Worm (Caenorhabditis elegans) whole organism, late embryonic: ENCODE results near the gene F36F12.3.

ENCODE experiments used
- ama-1 ChIP-seq: fragments of 150-350 bp; optimal IDR thresholded peaks from 2 replicates; lab custom pipeline; 2014
- ceh-48 ChIP-seq: sonication (generic microtip); optimal IDR thresholded peaks from 2 replicates; lab custom pipeline; 2016; ENCODE audit warnings: missing genetic modification characterization, inconsistent platforms, missing compliant biosample characterization
- elt-4 ChIP-seq: sonication (generic microtip); optimal IDR thresholded peaks from 2 replicates; lab custom pipeline; 2016; ENCODE audit warnings: missing genetic modification characterization, missing compliant biosample characterization
- nhr-11 ChIP-seq: fragments of 150-350 bp; optimal IDR thresholded peaks from 2 replicates; lab custom pipeline; 2014; ENCODE audit warnings: missing biosample characterization, missing genetic modification characterization
- pha-2 ChIP-seq: sonication (generic microtip); optimal IDR thresholded peaks from 2 replicates; lab custom pipeline; 2017; ENCODE audit warnings: mild to moderate bottlenecking, missing genetic modification characterization, missing compliant biosample characterization
- pha-4 ChIP-seq: fragments of 150-350 bp; optimal IDR thresholded peaks from 2 replicates; lab custom pipeline; 2018; ENCODE audit warnings: missing biosample characterization, missing genetic modification reagents, missing genetic modification characterization
- pqm-1 ChIP-seq: sonication (generic microtip); optimal IDR thresholded peaks from 2 replicates; lab custom pipeline; 2016; ENCODE audit warnings: missing genetic modification characterization, missing compliant biosample characterization
- ref-2 ChIP-seq: sonication (generic microtip); optimal IDR thresholded peaks from 2 replicates; lab custom pipeline; 2016; ENCODE audit warnings: missing genetic modification characterization, missing compliant biosample characterization
- sdc-2 ChIP-seq: sonication (generic microtip); optimal IDR thresholded peaks from 2 replicates; lab custom pipeline; 2016; ENCODE audit warnings: missing genotype, missing genetic modification characterization, missing compliant biosample characterization
- zip-5 ChIP-seq: sonication (generic microtip); optimal IDR thresholded peaks from 2 replicates; lab custom pipeline; 2016; ENCODE audit warnings: missing genetic modification characterization, missing compliant biosample characterization

DNA sequence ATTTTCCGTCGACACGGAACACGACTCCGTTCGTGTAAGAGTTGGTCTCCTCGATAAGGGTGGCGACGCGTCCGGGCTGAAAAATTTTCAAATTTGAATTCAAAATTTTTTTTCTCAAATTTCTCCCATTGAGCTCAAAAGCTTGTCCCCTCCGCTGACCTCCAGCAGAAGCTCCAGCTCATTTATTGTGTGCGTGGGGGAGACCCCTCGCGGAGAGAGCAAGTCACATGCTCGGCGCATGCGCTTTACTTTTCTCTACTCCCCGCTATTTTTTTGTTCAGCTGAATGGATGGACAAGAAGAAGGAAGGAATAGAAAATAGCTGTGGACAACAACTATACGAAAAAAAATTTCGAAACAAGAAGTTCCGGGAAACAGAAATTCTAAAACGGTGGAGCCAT, 47.9 kb downstream of the F36F12.3 start:
- TF ChIP-seq pqm-1 (tag; lab: Kevin White, UChicago) (no peak), nhr-11 (tag; lab: Kevin White, UChicago) (no peak), sdc-2 (tag; lab: Kevin White, UChicago) (no peak), pha-4 (tag; lab: Kevin White, UChicago) (no peak), ceh-48 (tag; lab: Kevin White, UChicago) (no peak), zip-5 (no peak), pha-2 (tag; lab: Kevin White, UChicago) (no peak), ama-1 (no peak), ref-2 (tag; lab: Kevin White, UChicago) (peak; percentile 50), elt-4 (tag; lab: Kevin White, UChicago) (no peak)
